Fruit fly (Drosophila melanogaster) whole organism, embryonic: ENCODE data around the gene Abl.

ENCODE experiments used
- Asciz ChIP-seq: fragments of 200-800 bp; sonication (Bioruptor generic); optimal IDR thresholded peaks from 2 replicates; lab custom pipeline; 2017; ENCODE audit warnings: missing biosample characterization, mild to moderate bottlenecking, missing genetic modification characterization, missing genetic modification reagents
- Atf3 ChIP-seq: fragments of 200-800 bp; sonication (Bioruptor generic); optimal IDR thresholded peaks from 3 replicates; lab custom pipeline; 2016; ENCODE audit warnings: missing biosample characterization, missing genetic modification characterization
- CG10543 ChIP-seq: fragments of 200-800 bp; sonication (Bioruptor generic); optimal IDR thresholded peaks from 3 replicates; lab custom pipeline; 2017; ENCODE audit warnings: missing biosample characterization, mild to moderate bottlenecking, missing genetic modification characterization, moderate library complexity
- CG11085 ChIP-seq: fragments of 200-800 bp; sonication (Bioruptor generic); IDR thresholded peaks from 2 replicates; pipeline ENCODE4 v1.3.6; 2022; ENCODE audit warnings: missing biosample characterization, missing genetic modification characterization
- CG11093 ChIP-seq: fragments of 200-800 bp; sonication (Bioruptor generic); IDR thresholded peaks from 3 replicates; pipeline ENCODE4 v1.3.6; 2022; ENCODE audit warnings: missing biosample characterization, missing genetic modification characterization
- CG11247 ChIP-seq: fragments of 200-800 bp; sonication (Bioruptor generic); IDR thresholded peaks from 2 replicates; pipeline ENCODE4 v1.3.6; 2022; ENCODE audit warnings: missing biosample characterization, missing genetic modification characterization
- CG12219 ChIP-seq: fragments of 200-800 bp; sonication (Bioruptor generic); optimal IDR thresholded peaks from 3 replicates; lab custom pipeline; 2018; ENCODE audit warnings: missing biosample characterization, mild to moderate bottlenecking, missing genetic modification characterization
- CG1233 ChIP-seq: fragments of 200-800 bp; sonication (Bioruptor generic); optimal IDR thresholded peaks from 4 replicates; lab custom pipeline; 2018; ENCODE audit warnings: missing biosample characterization, mild to moderate bottlenecking, missing genetic modification characterization
- CG12769 ChIP-seq: fragments of 200-800 bp; sonication (Bioruptor generic); optimal IDR thresholded peaks from 2 replicates; lab custom pipeline; 2019; ENCODE audit warnings: missing biosample characterization, mild to moderate bottlenecking, missing genetic modification characterization, moderate library complexity
- CG14860 ChIP-seq: fragments of 200-800 bp; sonication (Bioruptor generic); IDR thresholded peaks from 3 replicates; pipeline ENCODE4 v1.3.6; 2022; ENCODE audit warnings: missing biosample characterization, missing genetic modification characterization; ENCODE audit not compliant: partially characterized antibody
- CG15011 ChIP-seq: fragments of 200-800 bp; sonication (Bioruptor generic); optimal IDR thresholded peaks from 3 replicates; lab custom pipeline; 2018; ENCODE audit warnings: missing biosample characterization, mild to moderate bottlenecking, missing genetic modification characterization
- CG18619 ChIP-seq: fragments of 200-800 bp; sonication (Bioruptor generic); optimal IDR thresholded peaks from 3 replicates; lab custom pipeline; 2017; ENCODE audit warnings: missing biosample characterization, mild to moderate bottlenecking, missing genetic modification characterization
- CG2712 ChIP-seq: fragments of 200-800 bp; optimal IDR thresholded peaks from 3 replicates; lab custom pipeline; 2019; ENCODE audit warnings: missing biosample characterization, mild to moderate bottlenecking, missing genetic modification characterization, moderate library complexity
- CG3065 ChIP-seq: fragments of 200-800 bp; sonication (Bioruptor generic); optimal IDR thresholded peaks from 2 replicates; lab custom pipeline; 2016; ENCODE audit warnings: missing biosample characterization, missing genetic modification characterization
- CG34376 ChIP-seq: fragments of 200-800 bp; sonication (Bioruptor generic); optimal IDR thresholded peaks from 2 replicates; lab custom pipeline; 2018; ENCODE audit warnings: missing biosample characterization, mild to moderate bottlenecking, missing genetic modification characterization
- CG4617 ChIP-seq: fragments of 200-800 bp; sonication (Bioruptor generic); optimal IDR thresholded peaks from 3 replicates; lab custom pipeline; 2016; ENCODE audit warnings: missing biosample characterization, missing genetic modification characterization, borderline replicate concordance
- CG6654 ChIP-seq: fragments of 200-800 bp; sonication (Bioruptor generic); optimal IDR thresholded peaks from 2 replicates; lab custom pipeline; 2017; ENCODE audit warnings: missing biosample characterization, mild to moderate bottlenecking, missing genetic modification characterization
- CG6765 ChIP-seq: fragments of 200-800 bp; sonication (Bioruptor generic); optimal IDR thresholded peaks from 3 replicates; lab custom pipeline; 2017; ENCODE audit warnings: missing biosample characterization, mild to moderate bottlenecking, missing genetic modification characterization
- CG7745 ChIP-seq: fragments of 200-800 bp; sonication (Bioruptor generic); optimal IDR thresholded peaks from 2 replicates; lab custom pipeline; 2018; ENCODE audit warnings: missing biosample characterization, mild to moderate bottlenecking, missing genetic modification characterization, moderate library complexity
- CG9932 ChIP-seq: fragments of 200-800 bp; sonication (Bioruptor generic); IDR thresholded peaks from 2 replicates; pipeline ENCODE4 v1.3.6; 2022; ENCODE audit warnings: missing biosample characterization, missing genetic modification characterization
- CTCF ChIP-seq: fragments of 200-800 bp; sonication (Bioruptor generic); optimal IDR thresholded peaks from 2 replicates; lab custom pipeline; 2017; ENCODE audit warnings: missing biosample characterization, mild to moderate bottlenecking, missing genetic modification characterization, moderate library complexity
- D19A ChIP-seq: fragments of 200-800 bp; optimal IDR thresholded peaks from 3 replicates; lab custom pipeline; 2019; ENCODE audit warnings: missing biosample characterization, mild to moderate bottlenecking, missing genetic modification characterization, moderate library complexity
- Ets97D ChIP-seq: fragments of 200-800 bp; sonication (Bioruptor generic); optimal IDR thresholded peaks from 3 replicates; lab custom pipeline; 2016; ENCODE audit warnings: missing biosample characterization, missing genetic modification characterization
- H2.0 ChIP-seq: fragments of 200-800 bp; sonication (Bioruptor generic); IDR thresholded peaks from 2 replicates; pipeline ENCODE4 v1.3.6; 2022; ENCODE audit warnings: missing biosample characterization, missing genetic modification characterization
- NK7.1 ChIP-seq: fragments of 200-800 bp; sonication (Bioruptor generic); optimal IDR thresholded peaks from 3 replicates; lab custom pipeline; 2016; ENCODE audit warnings: missing biosample characterization, missing genetic modification characterization
- Side ChIP-seq: fragments of 200-800 bp; sonication (Bioruptor generic); optimal IDR thresholded peaks from 2 replicates; lab custom pipeline; 2016; ENCODE audit warnings: missing biosample characterization, missing genetic modification characterization
- bbx ChIP-seq: fragments of 200-800 bp; sonication (Bioruptor generic); IDR thresholded peaks from 2 replicates; pipeline ENCODE4 v1.3.6; 2022; ENCODE audit warnings: missing biosample characterization, missing genetic modification characterization; ENCODE audit not compliant: partially characterized antibody
- cg ChIP-seq: fragments of 200-800 bp; sonication (Bioruptor generic); optimal IDR thresholded peaks from 3 replicates; lab custom pipeline; 2019; ENCODE audit warnings: missing biosample characterization, mild to moderate bottlenecking, missing genetic modification characterization, moderate library complexity
- ci ChIP-seq: fragments of 200-800 bp; sonication (Bioruptor generic); IDR thresholded peaks from 3 replicates; pipeline ENCODE4 v1.3.6; 2022; ENCODE audit warnings: missing biosample characterization, missing genetic modification characterization
- danr ChIP-seq: fragments of 200-800 bp; sonication (Bioruptor generic); IDR thresholded peaks from 2 replicates; pipeline ENCODE4 v1.3.6; 2022; ENCODE audit warnings: missing biosample characterization, missing genetic modification characterization
- exex ChIP-seq: fragments of 200-800 bp; sonication (Bioruptor generic); optimal IDR thresholded peaks from 4 replicates; lab custom pipeline; 2018; ENCODE audit warnings: missing biosample characterization, mild to moderate bottlenecking, missing genetic modification characterization, moderate library complexity
- gfzf ChIP-seq: fragments of 200-800 bp; sonication (Bioruptor generic); optimal IDR thresholded peaks from 2 replicates; lab custom pipeline; 2016; ENCODE audit warnings: missing biosample characterization, mild to moderate bottlenecking, missing genetic modification characterization, moderate library complexity
- grn ChIP-seq: fragments of 200-800 bp; sonication (Bioruptor generic); optimal IDR thresholded peaks from 3 replicates; lab custom pipeline; 2017; ENCODE audit warnings: missing biosample characterization, missing genetic modification characterization
- h ChIP-seq: fragments of >200 bp; optimal IDR thresholded peaks from 2 replicates; lab custom pipeline; 2017
- hkb ChIP-seq, 2 experiments: fragments of 200-800 bp in 1 of 2; fragments of >200 bp in 1 of 2; sonication (Bioruptor generic) in 1 of 2; IDR thresholded peaks in 1 of 2; optimal IDR thresholded peaks in 1 of 2; 2 replicates each; pipeline versions ENCODE4 v1.3.6 to Lab custom; 2017 to 2022; ENCODE audit warnings: missing biosample characterization in 1 of 2, missing genetic modification characterization in 1 of 2
- jumu ChIP-seq: fragments of 200-800 bp; sonication (Bioruptor generic); optimal IDR thresholded peaks from 3 replicates; lab custom pipeline; 2016; ENCODE audit warnings: missing biosample characterization, missing genetic modification characterization
- maf-S ChIP-seq: fragments of 200-800 bp; sonication (Bioruptor generic); optimal IDR thresholded peaks from 2 replicates; lab custom pipeline; 2016; ENCODE audit warnings: missing biosample characterization, missing genetic modification characterization
- mirr ChIP-seq: fragments of 200-800 bp; sonication (Bioruptor generic); optimal IDR thresholded peaks from 3 replicates; lab custom pipeline; 2018; ENCODE audit warnings: missing biosample characterization, mild to moderate bottlenecking, missing genetic modification characterization
- pfk ChIP-seq: fragments of 200-800 bp; sonication (Bioruptor generic); optimal IDR thresholded peaks from 2 replicates; lab custom pipeline; 2018; ENCODE audit warnings: missing biosample characterization, mild to moderate bottlenecking, missing genetic modification characterization, moderate library complexity
- pho ChIP-seq: fragments of 200-800 bp; sonication (Bioruptor generic); optimal IDR thresholded peaks from 2 replicates; lab custom pipeline; 2016; ENCODE audit warnings: missing biosample characterization, missing genetic modification characterization
- sim ChIP-seq: fragments of 200-800 bp; sonication (Bioruptor generic); IDR thresholded peaks from 2 replicates; pipeline ENCODE4 v1.3.6; 2022; ENCODE audit warnings: missing biosample characterization, missing genetic modification characterization
- sisA ChIP-seq: fragments of 200-800 bp; sonication (Bioruptor generic); IDR thresholded peaks from 2 replicates; pipeline ENCODE4 v1.3.6; 2022; ENCODE audit warnings: missing biosample characterization, missing genetic modification characterization
- sug ChIP-seq: fragments of 200-800 bp; optimal IDR thresholded peaks from 2 replicates; lab custom pipeline; 2019; ENCODE audit warnings: missing biosample characterization, mild to moderate bottlenecking, missing genetic modification characterization, moderate library complexity
- tll ChIP-seq, 2 experiments: fragments of 200-800 bp in 1 of 2; fragments of >200 bp in 1 of 2; sonication (Bioruptor generic) in 1 of 2; optimal IDR thresholded peaks; 2 replicates each; lab custom pipeline; 2017 to 2019; ENCODE audit warnings: missing biosample characterization in 2 of 2, missing genetic modification characterization in 2 of 2, mild to moderate bottlenecking in 1 of 2, moderate library complexity in 1 of 2
- tx ChIP-seq: fragments of 200-800 bp; sonication (Bioruptor generic); optimal IDR thresholded peaks from 2 replicates; lab custom pipeline; 2016; ENCODE audit warnings: missing biosample characterization, missing genetic modification characterization

Abl gene

DNA sequence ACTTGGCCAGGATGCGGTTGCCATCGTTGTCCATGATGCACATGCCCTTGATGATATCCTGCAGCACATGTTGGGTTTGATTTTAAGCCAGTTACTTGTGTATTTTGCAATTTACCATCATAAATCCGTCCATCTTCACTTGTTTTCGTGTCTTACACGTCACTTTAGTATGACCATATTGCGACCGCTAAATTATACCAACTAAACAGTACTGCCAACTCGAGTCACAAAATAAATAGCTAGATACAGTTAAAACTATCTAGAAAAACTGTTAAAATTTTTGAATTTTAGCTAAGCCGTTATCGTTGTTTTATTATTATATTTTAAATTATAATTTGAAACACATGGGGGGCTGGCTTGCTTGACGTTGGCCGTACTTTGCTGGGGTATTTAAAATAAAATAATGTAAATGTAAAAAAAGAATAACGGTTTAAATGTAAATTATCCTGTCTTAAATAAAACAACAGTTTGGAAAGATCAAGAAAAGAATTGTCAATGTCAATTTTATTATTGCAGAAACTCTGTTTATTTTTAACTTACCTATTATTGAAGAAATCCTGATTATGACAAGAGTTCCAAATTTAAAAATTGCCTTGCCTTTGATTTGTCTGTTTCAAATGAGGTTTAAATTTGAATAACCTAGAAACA, 25.8 kb upstream of the Abl start, which contains the start of the genes zetaCOP and CG13032 (continued):
- no peak for TF ChIP-seq tx (GFP tag; lab: Kevin White, UChicago)
- no peak for TF ChIP-seq tll (GFP tag; optimal IDR thresholded peaks at IDR 0.05; lab: Kevin White, UChicago)

DNA sequence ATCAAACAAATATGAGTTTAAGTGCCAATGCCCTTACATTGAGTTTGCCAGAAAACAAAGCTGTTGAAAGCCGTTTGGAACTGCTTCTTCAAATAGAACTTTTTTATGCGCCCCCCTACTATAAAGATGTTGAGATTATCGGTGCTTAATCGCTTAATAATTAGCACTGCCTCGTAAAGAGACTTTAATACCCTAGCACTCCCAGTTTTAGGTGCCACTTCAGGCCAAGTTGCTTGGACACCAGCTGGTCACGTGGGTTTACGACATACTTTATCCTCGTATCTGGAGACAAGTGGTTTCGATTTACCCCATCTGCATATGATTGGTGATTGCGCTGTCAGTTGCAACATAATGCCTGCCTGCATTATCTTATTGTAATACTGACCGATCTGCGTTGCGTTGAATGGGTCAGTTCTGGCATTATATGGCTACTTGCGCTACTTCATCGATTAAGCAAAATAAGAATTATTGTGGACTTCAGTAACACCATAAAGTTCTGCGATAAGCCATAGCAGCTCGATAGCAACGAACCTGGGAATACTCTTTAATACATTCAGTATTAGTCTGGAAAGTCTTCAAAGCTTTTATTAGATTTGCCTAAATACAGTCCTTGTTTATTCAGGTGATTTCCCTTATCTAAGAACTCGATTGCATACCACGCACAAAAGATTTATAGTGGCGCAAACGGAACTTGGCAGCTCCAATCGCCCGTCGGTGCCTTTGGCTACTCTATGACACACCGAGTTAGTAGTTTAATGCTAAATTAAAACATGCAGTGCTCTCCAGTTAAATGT, 23.4 kb upstream of the Abl start:
- no peak for TF ChIP-seq CG4617 (GFP tag; lab: Kevin White, UChicago)
- peak; percentile 67 for TF ChIP-seq D19A
- TF ChIP-seq CG34376 (GFP tag; lab: Kevin White, UChicago) = peak; percentile 9
- TF ChIP-seq CG6654 (GFP tag; lab: Kevin White, UChicago) = no peak
- peak; percentile 5 for TF ChIP-seq sug (tag; lab: Kevin White, UChicago)
- no peak for TF ChIP-seq CG14860 (GFP tag; lab: Robert Waterston, UW)
- no peak for TF ChIP-seq danr (GFP tag; lab: Robert Waterston, UW)
- peak; percentile 93 for TF ChIP-seq exex (tag; lab: Kevin White, UChicago)
- TF ChIP-seq grn (GFP tag; lab: Kevin White, UChicago) = peak; percentile 15
- TF ChIP-seq, all 482 proteins: peak for 5

- TF ChIP-seq ci = 0 out of 3 replicates have a peak, but pooled peaks have one; percentile 26
- TF ChIP-seq CG12769 (tag; lab: Kevin White, UChicago) = no peak
- TF ChIP-seq CG2712 (tag; lab: Kevin White, UChicago) = no peak
- TF ChIP-seq H2.0 (GFP tag; lab: Robert Waterston, UW) = no peak
- peak; percentile 59 for TF ChIP-seq CG10543 (GFP tag; lab: Kevin White, UChicago)
- no peak for TF ChIP-seq Ets97D (GFP tag; lab: Kevin White, UChicago)
- no peak for TF ChIP-seq CG15011
- TF ChIP-seq CG6654 (GFP tag; lab: Kevin White, UChicago) = no peak
- TF ChIP-seq CG11085 = peak; percentile 19; the same call in 1 of the 2 replicates
- no peak for TF ChIP-seq Asciz (GFP tag; lab: Kevin White, UChicago)
- peak; percentile 10 for TF ChIP-seq CG7745 (tag; lab: Kevin White, UChicago)
- TF ChIP-seq CG18619 (GFP tag; lab: Kevin White, UChicago) = no peak
- peak; percentile 3 for TF ChIP-seq CG1233 (GFP tag; lab: Kevin White, UChicago)
- peak; percentile 5 for TF ChIP-seq CG12219
- TF ChIP-seq bbx (GFP tag; lab: Robert Waterston, UW) = no peak
- no peak for TF ChIP-seq CG3065
- no peak for TF ChIP-seq CTCF (GFP tag; lab: Kevin White, UChicago)
- TF ChIP-seq sisA (GFP tag; lab: Robert Waterston, UW) = no peak
- no peak for TF ChIP-seq Atf3
- no peak for TF ChIP-seq jumu (GFP tag; lab: Kevin White, UChicago)
- no peak for TF ChIP-seq gfzf (GFP tag; lab: Kevin White, UChicago)
- TF ChIP-seq pfk (GFP tag; lab: Kevin White, UChicago) = peak; percentile 54
- TF ChIP-seq sim (GFP tag; lab: Robert Waterston, UW) = no peak
- no peak for TF ChIP-seq NK7.1
- TF ChIP-seq pho = peak; percentile 10
- TF ChIP-seq CG11247 (GFP tag; lab: Robert Waterston, UW) = 0 out of 2 replicates have a peak, but pooled peaks have one; percentile 25
- peak; percentile 79 for TF ChIP-seq mirr (GFP tag; lab: Kevin White, UChicago)
- no peak for TF ChIP-seq cg (GFP tag; lab: Kevin White, UChicago)
- TF ChIP-seq Side = no peak
- no peak for TF ChIP-seq CG9932
- TF ChIP-seq maf-S (GFP tag; lab: Kevin White, UChicago) = no peak
- no peak for TF ChIP-seq CG6765 (GFP tag; lab: Kevin White, UChicago)
- TF ChIP-seq hkb (optimal IDR thresholded peaks at IDR 0.05; lab: Kevin White, UChicago) = no peak
- TF ChIP-seq hkb (GFP tag; IDR thresholded peaks at IDR 0.05; lab: Robert Waterston, UW) = peak; percentile 25; the same call in 1 of the 2 replicates
- TF ChIP-seq CG11093 (GFP tag; lab: Robert Waterston, UW) = no peak
- TF ChIP-seq h (lab: Kevin White, UChicago) = no peak
These were observed 22.5 kb upstream of the Abl start for dm6 chr3L:16670195-16670594.
